Worm (Caenorhabditis elegans) whole organism, L2 larva: ENCODE results near the gene F46G10.4.

Experiments used
- C34F6.9 ChIP-seq: fragments of 150-350 bp; optimal IDR thresholded peaks from 2 replicates; lab custom pipeline; 2014; ENCODE audit warnings: missing biosample characterization, missing genetic modification characterization
- F13H6.1 ChIP-seq: sonication (generic microtip); optimal IDR thresholded peaks from 2 replicates; lab custom pipeline; 2016; ENCODE audit warnings: missing genetic modification characterization, missing compliant biosample characterization
- R02D3.7 ChIP-seq: fragments of 150-350 bp; optimal IDR thresholded peaks from 2 replicates; lab custom pipeline; 2014; ENCODE audit warnings: missing biosample characterization, missing genetic modification characterization
- Y55F3AM.14 ChIP-seq: fragments of 200-800 bp; sonication (Bioruptor generic); optimal IDR thresholded peaks from 2 replicates; lab custom pipeline; 2018; ENCODE audit warnings: mild to moderate bottlenecking, missing genetic modification characterization, missing compliant biosample characterization
- ZK546.5 ChIP-seq: sonication (generic microtip); optimal IDR thresholded peaks from 2 replicates; lab custom pipeline; 2017; ENCODE audit warnings: missing biosample characterization, missing genetic modification characterization
- alr-1 ChIP-seq: fragments of 150-350 bp; optimal IDR thresholded peaks from 2 replicates; lab custom pipeline; 2014; ENCODE audit warnings: missing biosample characterization, missing genetic modification characterization
- aly-2 ChIP-seq: fragments of 150-350 bp; optimal IDR thresholded peaks from 2 replicates; lab custom pipeline; 2014; ENCODE audit warnings: missing biosample characterization, missing genetic modification characterization
- ama-1 ChIP-seq: fragments of 150-350 bp; optimal IDR thresholded peaks from 2 replicates; lab custom pipeline; 2018; ENCODE audit warnings: inconsistent platforms
- blmp-1 ChIP-seq: sonication (generic microtip); optimal IDR thresholded peaks from 2 replicates; lab custom pipeline; 2017; ENCODE audit warnings: missing genetic modification characterization, mild to moderate bottlenecking, missing compliant biosample characterization, antibody characterized with exemption, moderate library complexity; ENCODE audit not compliant: insufficient read depth
- ceh-16 ChIP-seq: fragments of 150-350 bp; optimal IDR thresholded peaks from 2 replicates; lab custom pipeline; 2014; ENCODE audit warnings: missing biosample characterization, missing genetic modification characterization
- ceh-82 ChIP-seq: fragments of 150-350 bp; optimal IDR thresholded peaks from 2 replicates; lab custom pipeline; 2014; ENCODE audit warnings: missing biosample characterization, missing genetic modification characterization
- crh-2 ChIP-seq: sonication (generic microtip); optimal IDR thresholded peaks from 2 replicates; lab custom pipeline; 2017; ENCODE audit warnings: missing biosample characterization, missing genetic modification characterization
- dmd-4 ChIP-seq: sonication (generic microtip); optimal IDR thresholded peaks from 2 replicates; lab custom pipeline; 2017; ENCODE audit warnings: missing biosample characterization, missing genetic modification characterization
- egl-27 ChIP-seq: sonication (generic microtip); optimal IDR thresholded peaks from 3 replicates; lab custom pipeline; 2017; ENCODE audit warnings: missing biosample characterization, missing genetic modification reagents, missing genetic modification characterization
- elt-1 ChIP-seq: fragments of 150-350 bp; optimal IDR thresholded peaks from 2 replicates; lab custom pipeline; 2014; ENCODE audit warnings: missing biosample characterization, missing genetic modification characterization
- elt-3 ChIP-seq: sonication (generic microtip); optimal IDR thresholded peaks from 2 replicates; lab custom pipeline; 2017; ENCODE audit warnings: missing biosample characterization, missing genetic modification characterization
- fos-1 ChIP-seq: fragments of 150-350 bp; optimal IDR thresholded peaks from 2 replicates; lab custom pipeline; 2014; ENCODE audit warnings: missing biosample characterization, missing genetic modification characterization
- gmeb-1 ChIP-seq: fragments of 150-350 bp; optimal IDR thresholded peaks from 2 replicates; lab custom pipeline; 2014; ENCODE audit warnings: missing biosample characterization, missing genetic modification characterization
- lin-11 ChIP-seq: fragments of 150-350 bp; sonication (generic microtip); optimal IDR thresholded peaks from 2 replicates; lab custom pipeline; 2014; ENCODE audit warnings: missing biosample characterization, missing genetic modification characterization, inconsistent platforms, mixed read lengths
- lin-13 ChIP-seq: fragments of 150-350 bp; optimal IDR thresholded peaks from 2 replicates; lab custom pipeline; 2014; ENCODE audit warnings: missing biosample characterization, missing genetic modification reagents, missing genetic modification characterization
- lin-39 ChIP-seq: fragments of 150-350 bp; optimal IDR thresholded peaks from 2 replicates; lab custom pipeline; 2014; ENCODE audit warnings: missing biosample characterization, missing genetic modification reagents, missing genetic modification characterization
- lsy-2 ChIP-seq, 2 experiments: fragments of 150-350 bp in 1 of 2; sonication (generic microtip) in 1 of 2; optimal IDR thresholded peaks; 2 replicates each; lab custom pipeline; 2014 to 2017; ENCODE audit warnings: missing biosample characterization in 2 of 2, missing genetic modification characterization in 2 of 2
- mab-5 ChIP-seq: fragments of 150-350 bp; optimal IDR thresholded peaks from 2 replicates; lab custom pipeline; 2014; ENCODE audit warnings: missing biosample characterization, missing genetic modification characterization
- mbf-1 ChIP-seq: sonication (generic microtip); optimal IDR thresholded peaks from 2 replicates; lab custom pipeline; 2017; ENCODE audit warnings: missing biosample characterization, missing genetic modification characterization
- mdl-1 ChIP-seq, 2 experiments: fragments of 150-350 bp in 1 of 2; sonication (generic microtip) in 1 of 2; optimal IDR thresholded peaks; 2 replicates each; lab custom pipeline; 2017; ENCODE audit warnings: missing biosample characterization in 2 of 2, missing genetic modification characterization in 2 of 2
- nhr-10 ChIP-seq: sonication (generic microtip); optimal IDR thresholded peaks from 2 replicates; lab custom pipeline; 2017; ENCODE audit warnings: missing biosample characterization, missing genetic modification characterization
- nhr-11 ChIP-seq: fragments of 150-350 bp; optimal IDR thresholded peaks from 2 replicates; lab custom pipeline; 2014; ENCODE audit warnings: missing biosample characterization, missing genetic modification characterization
- nhr-12 ChIP-seq: fragments of 150-350 bp; optimal IDR thresholded peaks from 2 replicates; lab custom pipeline; 2014; ENCODE audit warnings: missing biosample characterization, missing genetic modification characterization
- nhr-129 ChIP-seq: fragments of 150-350 bp; optimal IDR thresholded peaks from 2 replicates; lab custom pipeline; 2014; ENCODE audit warnings: missing biosample characterization, missing genetic modification characterization
- nhr-21 ChIP-seq: fragments of 150-350 bp; optimal IDR thresholded peaks from 2 replicates; lab custom pipeline; 2014; ENCODE audit warnings: missing biosample characterization, missing genetic modification characterization
- nhr-23 ChIP-seq: fragments of 150-350 bp; optimal IDR thresholded peaks from 2 replicates; lab custom pipeline; 2014; ENCODE audit warnings: missing biosample characterization, missing genetic modification reagents, missing genetic modification characterization
- nhr-237 ChIP-seq: fragments of 150-350 bp; optimal IDR thresholded peaks from 2 replicates; lab custom pipeline; 2014; ENCODE audit warnings: missing biosample characterization, missing genetic modification characterization
- nhr-25 ChIP-seq: fragments of 150-350 bp; sonication (generic microtip); optimal IDR thresholded peaks from 3 replicates; lab custom pipeline; 2014; ENCODE audit warnings: missing biosample characterization, missing genetic modification characterization
- nhr-6 ChIP-seq: fragments of 150-350 bp; optimal IDR thresholded peaks from 2 replicates; lab custom pipeline; 2014; ENCODE audit warnings: missing biosample characterization, missing genetic modification characterization
- nhr-77 ChIP-seq: fragments of 150-350 bp; optimal IDR thresholded peaks from 2 replicates; lab custom pipeline; 2014; ENCODE audit warnings: missing biosample characterization, missing genetic modification characterization
- peb-1 ChIP-seq: fragments of 150-350 bp; optimal IDR thresholded peaks from 2 replicates; lab custom pipeline; 2014; ENCODE audit warnings: missing biosample characterization, missing genetic modification characterization
- sem-4 ChIP-seq: fragments of 150-350 bp; optimal IDR thresholded peaks from 2 replicates; lab custom pipeline; 2014; ENCODE audit warnings: missing biosample characterization, missing genetic modification reagents, missing genetic modification characterization
- skn-1 ChIP-seq: sonication (generic microtip); optimal IDR thresholded peaks from 2 replicates; lab custom pipeline; 2017; ENCODE audit warnings: missing biosample characterization, missing genetic modification characterization
- sma-3 ChIP-seq: sonication (generic microtip); optimal IDR thresholded peaks from 2 replicates; lab custom pipeline; 2016; ENCODE audit warnings: missing genetic modification reagents, missing genetic modification characterization, missing compliant biosample characterization
- sma-9 ChIP-seq, 2 experiments: fragments of 150-350 bp in 1 of 2; sonication (generic microtip) in 1 of 2; optimal IDR thresholded peaks; 2 replicates each; lab custom pipeline; 2014 to 2016; ENCODE audit warnings: missing genetic modification characterization in 2 of 2, mild to moderate bottlenecking in 1 of 2, missing biosample characterization in 1 of 2, missing compliant biosample characterization in 1 of 2, missing genetic modification reagents in 1 of 2, moderate library complexity in 1 of 2
- snpc-4 ChIP-seq: fragments of 150-350 bp; optimal IDR thresholded peaks from 2 replicates; lab custom pipeline; 2014; ENCODE audit warnings: missing biosample characterization, missing genetic modification characterization
- unc-39 ChIP-seq: fragments of 150-350 bp; optimal IDR thresholded peaks from 2 replicates; lab custom pipeline; 2014; ENCODE audit warnings: missing biosample characterization, missing genetic modification characterization
- unc-55 ChIP-seq: fragments of 150-350 bp; sonication (generic microtip); optimal IDR thresholded peaks from 3 replicates; lab custom pipeline; 2014; ENCODE audit warnings: missing biosample characterization, missing genetic modification reagents, missing genetic modification characterization
- unc-62 ChIP-seq: fragments of 150-350 bp; optimal IDR thresholded peaks from 2 replicates; lab custom pipeline; 2014; ENCODE audit warnings: missing biosample characterization, missing genetic modification reagents, missing genetic modification characterization
- zag-1 ChIP-seq: fragments of 150-350 bp; optimal IDR thresholded peaks from 2 replicates; lab custom pipeline; 2014; ENCODE audit warnings: missing biosample characterization, missing genetic modification characterization
- ztf-1 ChIP-seq: fragments of 200-800 bp; sonication (Bioruptor generic); conservative IDR thresholded peaks from 2 replicates; pipeline ENCODE4 v1.3.6; 2022; ENCODE audit warnings: missing genetic modification characterization, missing compliant biosample characterization
- ztf-11 ChIP-seq: sonication (generic microtip); optimal IDR thresholded peaks from 2 replicates; lab custom pipeline; 2017; ENCODE audit warnings: missing biosample characterization, missing genetic modification characterization
- ztf-4 ChIP-seq: fragments of 150-350 bp; optimal IDR thresholded peaks from 2 replicates; lab custom pipeline; 2014; ENCODE audit warnings: missing biosample characterization, missing genetic modification characterization

F46G10.4 gene

ce11 chrX:13354672-13355407, 21.0 kb downstream of the F46G10.4 start:
- TF ChIP-seq lsy-2 (tag; optimal IDR thresholded peaks at IDR 0.05; lab: Kevin White, UChicago) (peak in 1 of 2 experiments; percentile 34), dmd-4 (tag; lab: Kevin White, UChicago) (no peak), nhr-25 (tag; lab: Kevin White, UChicago) (peak; percentile 73), nhr-10 (tag; lab: Kevin White, UChicago) (no peak), ZK546.5 (tag; lab: Kevin White, UChicago) (no peak), nhr-129 (tag; lab: Kevin White, UChicago) (peak; percentile 95), elt-3 (no peak), Y55F3AM.14 (GFP tag; lab: Kevin White, UChicago) (peak; percentile 45), unc-39 (tag; lab: Kevin White, UChicago) (no peak), gmeb-1 (tag; lab: Kevin White, UChicago) (no peak), sma-3 (GFP tag; lab: Kevin White, UChicago) (peak; percentile 16), nhr-21 (tag; lab: Kevin White, UChicago) (peak; percentile 84), lin-13 (GFP tag; lab: Kevin White, UChicago) (no peak), alr-1 (tag; lab: Kevin White, UChicago) (no peak), crh-2 (tag; lab: Kevin White, UChicago) (peak; percentile 4), nhr-237 (tag; lab: Kevin White, UChicago) (no peak), skn-1 (no peak), peb-1 (tag; lab: Kevin White, UChicago) (no peak), R02D3.7 (tag; lab: Kevin White, UChicago) (no peak), fos-1 (tag; lab: Kevin White, UChicago) (peak; percentile 59), ceh-16 (tag; lab: Kevin White, UChicago) (no peak), ztf-4 (tag; lab: Kevin White, UChicago) (no peak), zag-1 (tag; lab: Kevin White, UChicago) (no peak), unc-62 (GFP tag; lab: Kevin White, UChicago) (no peak), sma-9 (GFP tag; optimal IDR thresholded peaks at IDR 0.05; lab: Kevin White, UChicago) (peak; percentile 91), sma-9 (tag; optimal IDR thresholded peaks at IDR 0.05; lab: Kevin White, UChicago) (no peak), elt-1 (tag; lab: Kevin White, UChicago) (no peak), unc-55 (GFP tag; lab: Kevin White, UChicago) (no peak), snpc-4 (tag; lab: Kevin White, UChicago) (no peak), lin-39 (tag; lab: Kevin White, UChicago) (no peak), aly-2 (no peak), mdl-1 (tag; optimal IDR thresholded peaks at IDR 0.05; lab: Kevin White, UChicago) (peak in 1 of 2 experiments; percentile 11), ama-1 (lab: Kevin White, UChicago) (no peak), mbf-1 (tag; lab: Kevin White, UChicago) (no peak), blmp-1 (tag; lab: Kevin White, UChicago) (peak; percentile 97), sem-4 (tag; lab: Kevin White, UChicago) (peak; percentile 5), nhr-6 (tag; lab: Kevin White, UChicago) (peak; percentile 38), mab-5 (tag; lab: Kevin White, UChicago) (no peak), nhr-23 (tag; lab: Kevin White, UChicago) (no peak), ztf-11 (no peak), lin-11 (tag; lab: Kevin White, UChicago) (no peak), nhr-77 (no peak), nhr-11 (tag; lab: Kevin White, UChicago) (no peak), nhr-12 (no peak), ztf-1 (GFP tag; lab: Robert Waterston, UW) (no peak), C34F6.9 (tag; lab: Kevin White, UChicago) (no peak), egl-27 (tag; lab: Kevin White, UChicago) (peak; percentile 24), ceh-82 (tag; lab: Kevin White, UChicago) (no peak), F13H6.1 (tag; lab: Kevin White, UChicago) (peak; percentile 78)
